Worm (Caenorhabditis elegans) whole organism, L3 larva: ENCODE measurements around the gene F42A10.6.

Experiments
- elt-3 ChIP-seq, 3 experiments: fragments of 150-350 bp in 1 of 3; sonication (generic microtip) in 2 of 3; optimal IDR thresholded peaks; 2 replicates in 2 of 3; 4 replicates in 1 of 3; lab custom pipeline; 2014 to 2017; ENCODE audit warnings: missing biosample characterization in 3 of 3, missing genetic modification characterization in 3 of 3
- mdl-1 ChIP-seq: fragments of 150-350 bp; optimal IDR thresholded peaks from 2 replicates; lab custom pipeline; 2014; ENCODE audit warnings: missing biosample characterization, missing genetic modification characterization
- nhr-11 ChIP-seq: fragments of 150-350 bp; optimal IDR thresholded peaks from 2 replicates; lab custom pipeline; 2014; ENCODE audit warnings: missing biosample characterization, missing genetic modification characterization
- nhr-43 ChIP-seq: sonication (generic microtip); optimal IDR thresholded peaks from 2 replicates; lab custom pipeline; 2016; ENCODE audit warnings: mild to moderate bottlenecking, missing genetic modification characterization, missing compliant biosample characterization; ENCODE audit not compliant: poor library complexity, severe bottlenecking

- no peak for TF ChIP-seq mdl-1
- no peak for TF ChIP-seq nhr-43 (tag; lab: Kevin White, UChicago)
- TF ChIP-seq elt-3 (tag; optimal IDR thresholded peaks at IDR 0.05; lab: Kevin White, UChicago), result no peak
- no peak for TF ChIP-seq nhr-11
Measured at ce11 chrIII:6132068-6132467, 44.6 kb downstream of the F42A10.6 start.
